Fruit fly (Drosophila melanogaster) whole organism, embryonic: ENCODE results near the gene VGlut.

Experiments used
- Bdp1 ChIP-seq: fragments of 200-800 bp; sonication (Bioruptor generic); optimal IDR thresholded peaks from 3 replicates; lab custom pipeline; 2016; ENCODE audit warnings: missing biosample characterization, missing genetic modification characterization
- CG10543 ChIP-seq: fragments of 200-800 bp; sonication (Bioruptor generic); optimal IDR thresholded peaks from 3 replicates; lab custom pipeline; 2017; ENCODE audit warnings: missing biosample characterization, mild to moderate bottlenecking, missing genetic modification characterization, moderate library complexity
- CG11560 ChIP-seq: fragments of 200-800 bp; sonication (Bioruptor generic); IDR thresholded peaks from 3 replicates; pipeline ENCODE4 v1.3.6; 2022; ENCODE audit warnings: missing biosample characterization, missing genetic modification characterization
- CG14050 ChIP-seq: fragments of 200-800 bp; sonication (Bioruptor generic); IDR thresholded peaks from 3 replicates; pipeline ENCODE4 v1.3.6; 2022; ENCODE audit warnings: missing biosample characterization, missing genetic modification characterization
- CG15601 ChIP-seq: fragments of 200-800 bp; sonication (Bioruptor generic); optimal IDR thresholded peaks from 3 replicates; lab custom pipeline; 2019; ENCODE audit warnings: missing biosample characterization, mild to moderate bottlenecking, missing genetic modification characterization, moderate library complexity
- CG4404 ChIP-seq: fragments of 200-800 bp; sonication (Bioruptor generic); IDR thresholded peaks from 2 replicates; pipeline ENCODE4 v1.3.6; 2022; ENCODE audit warnings: missing biosample characterization, missing genetic modification characterization
- CG6765 ChIP-seq: fragments of 200-800 bp; sonication (Bioruptor generic); optimal IDR thresholded peaks from 3 replicates; lab custom pipeline; 2017; ENCODE audit warnings: missing biosample characterization, mild to moderate bottlenecking, missing genetic modification characterization
- CG6854 ChIP-seq: fragments of 200-800 bp; sonication (Bioruptor generic); optimal IDR thresholded peaks from 3 replicates; lab custom pipeline; 2017; ENCODE audit warnings: missing biosample characterization, mild to moderate bottlenecking, missing genetic modification characterization
- CG7357 ChIP-seq: fragments of 200-800 bp; sonication (Bioruptor generic); IDR thresholded peaks from 3 replicates; pipeline ENCODE4 v1.3.6; 2022; ENCODE audit warnings: missing biosample characterization, missing genetic modification characterization
- dpn ChIP-seq, 2 experiments: fragments of 200-800 bp; sonication (Bioruptor generic); optimal IDR thresholded peaks; 3 replicates each; lab custom pipeline; 2016; ENCODE audit warnings: missing biosample characterization in 2 of 2, missing genetic modification characterization in 2 of 2
- kay ChIP-seq: fragments of 200-800 bp; sonication (Bioruptor generic); optimal IDR thresholded peaks from 2 replicates; lab custom pipeline; 2016; ENCODE audit warnings: missing biosample characterization, missing genetic modification characterization
- lab ChIP-seq: fragments of 200-800 bp; sonication (Bioruptor generic); optimal IDR thresholded peaks from 3 replicates; lab custom pipeline; 2017; ENCODE audit warnings: missing biosample characterization, missing genetic modification characterization, mild to moderate bottlenecking, moderate library complexity, missing genetic modification reagents
- p53 ChIP-seq: fragments of 200-800 bp; sonication (Bioruptor generic); optimal IDR thresholded peaks from 2 replicates; lab custom pipeline; 2016; ENCODE audit warnings: missing biosample characterization, missing genetic modification characterization
- sc ChIP-seq, 3 experiments: fragments of >200 bp in 2 of 3; fragments of 200-800 bp in 1 of 3; sonication (Bioruptor generic) in 1 of 3; optimal IDR thresholded peaks; 2 replicates in 2 of 3; 3 replicates in 1 of 3; lab custom pipeline; 2017; ENCODE audit warnings: mild to moderate bottlenecking in 1 of 3, missing biosample characterization in 1 of 3, missing genetic modification characterization in 1 of 3, missing genetic modification reagents in 1 of 3

dm6 chr2L:2454644-2455043 lies 54.5 kb downstream of the VGlut start:
- TF ChIP-seq sc (optimal IDR thresholded peaks at IDR 0.05; lab: Kevin White, UChicago) (no peak), sc (GFP tag; optimal IDR thresholded peaks at IDR 0.05; lab: Kevin White, UChicago) (no peak), CG6765 (no peak), lab (GFP tag; lab: Kevin White, UChicago) (no peak), Bdp1 (no peak), CG7357 (GFP tag; lab: Robert Waterston, UW) (no peak), CG11560 (tag; lab: Robert Waterston, UW) (no peak), CG15601 (no peak), CG10543 (GFP tag; lab: Kevin White, UChicago) (no peak), CG6854 (GFP tag; lab: Kevin White, UChicago) (no peak), CG4404 (GFP tag; lab: Robert Waterston, UW) (no peak), dpn (GFP tag; optimal IDR thresholded peaks at IDR 0.05; lab: Kevin White, UChicago) (no peak), p53 (GFP tag; lab: Kevin White, UChicago) (no peak), kay (no peak), CG14050 (no peak; the same call in 2 of the 3 replicates)
